Worm (Caenorhabditis elegans) whole organism, mixed stage, embryonic: ENCODE measurements around the gene Y47C4A.1.
"Not testable (repeated sequence)": the region's sequence is repeated elsewhere in the genome, so short reads cannot be mapped to it uniquely, and the experiment has no call there.

Experiments used
- elt-1 ChIP-seq: sonication (generic microtip); optimal IDR thresholded peaks from 2 replicates; lab custom pipeline; 2017; ENCODE audit warnings: missing genetic modification characterization, mild to moderate bottlenecking, missing compliant biosample characterization, antibody characterized with exemption, moderate library complexity, borderline replicate concordance; ENCODE audit not compliant: insufficient read depth
- lin-13 ChIP-seq: fragments of 150-350 bp; optimal IDR thresholded peaks from 2 replicates; lab custom pipeline; 2014; ENCODE audit warnings: missing biosample characterization, missing genetic modification characterization
- mep-1 ChIP-seq: fragments of 150-350 bp; optimal IDR thresholded peaks from 2 replicates; lab custom pipeline; 2017; ENCODE audit warnings: missing biosample characterization, missing genetic modification reagents, missing genetic modification characterization, inconsistent platforms
- nhr-28 ChIP-seq: fragments of 150-350 bp; optimal IDR thresholded peaks from 2 replicates; lab custom pipeline; 2014; ENCODE audit warnings: missing biosample characterization, missing genetic modification characterization
- nhr-76 ChIP-seq: sonication (generic microtip); optimal IDR thresholded peaks from 2 replicates; lab custom pipeline; 2017; ENCODE audit warnings: missing biosample characterization, missing genetic modification characterization
- pha-4 ChIP-seq: fragments of 150-350 bp; optimal IDR thresholded peaks from 2 replicates; lab custom pipeline; 2018; ENCODE audit warnings: missing biosample characterization, missing genetic modification reagents, missing genetic modification characterization
- snpc-4 ChIP-seq: fragments of 150-350 bp; optimal IDR thresholded peaks from 2 replicates; lab custom pipeline; 2014; ENCODE audit warnings: missing biosample characterization, missing genetic modification characterization
- sptf-1 ChIP-seq: sonication (generic microtip); optimal IDR thresholded peaks from 2 replicates; lab custom pipeline; 2017; ENCODE audit warnings: mild to moderate bottlenecking, missing genetic modification characterization, moderate library complexity, missing compliant biosample characterization
- unc-62 ChIP-seq: fragments of 150-350 bp; optimal IDR thresholded peaks from 2 replicates; lab custom pipeline; 2014; ENCODE audit warnings: missing biosample characterization, missing genetic modification reagents, missing genetic modification characterization

ce11 chrX:239077-239476 is 46.9 kb downstream of the Y47C4A.1 start, which contains the start of gene AC8.10:
- TF ChIP-seq lin-13 (tag; lab: Kevin White, UChicago); mep-1 (tag; lab: Kevin White, UChicago); nhr-76 (tag; lab: Kevin White, UChicago); unc-62 (GFP tag; lab: Kevin White, UChicago); nhr-28 (tag; lab: Kevin White, UChicago); pha-4 (tag; lab: Kevin White, UChicago); snpc-4; sptf-1 (tag; lab: Kevin White, UChicago); elt-1 (tag; lab: Kevin White, UChicago): not testable (repeated sequence)
